Worm (Caenorhabditis elegans): ENCODE results near the gene F13H8.11.
A peak's percentile ranks its signal among the peaks of the same experiment; 100 is the strongest.

F13H8.11 gene

ce11 chrII:6252707-6253106 is 7.1 kb downstream of the F13H8.11 start (continued):
- TF ChIP-seq aptf-2 (GFP tag; conservative IDR thresholded peaks at IDR 0.05): no peak
- TF ChIP-seq Y53F4B.3 (GFP tag; IDR thresholded peaks at IDR 0.05): no peak
- TF ChIP-seq madf-6 (GFP tag; IDR thresholded peaks at IDR 0.05): peak; percentile 67
- no peak for TF ChIP-seq atf-7 (tag; optimal IDR thresholded peaks at IDR 0.05)
- TF ChIP-seq repo-1 (tag; optimal IDR thresholded peaks at IDR 0.05): peak; percentile 37
- TF ChIP-seq ceh-100 (GFP tag; IDR thresholded peaks at IDR 0.05): no peak
- no peak for TF ChIP-seq lir-1 (GFP tag; conservative IDR thresholded peaks at IDR 0.05)
- TF ChIP-seq tlf-1 (GFP tag; optimal IDR thresholded peaks at IDR 0.05): peak; percentile 4
- 0 out of 2 replicates have a peak, but pooled peaks have one; percentile 22 for TF ChIP-seq hmg-1.2 (GFP tag; IDR thresholded peaks at IDR 0.05)
- no peak for TF ChIP-seq dpff-1 (tag; optimal IDR thresholded peaks at IDR 0.05)
- peak; percentile 68; the same call in 1 of the 2 replicates for TF ChIP-seq attf-6 (GFP tag; IDR thresholded peaks at IDR 0.05)
- no peak for TF ChIP-seq tbp1 (GFP tag; optimal IDR thresholded peaks at IDR 0.05)
- TF ChIP-seq sptf-2 (GFP tag; optimal IDR thresholded peaks at IDR 0.05): no peak
- peak; percentile 39 for TF ChIP-seq xnd-1 (tag; optimal IDR thresholded peaks at IDR 0.05)
- no peak for TF ChIP-seq nfya-1 (tag; optimal IDR thresholded peaks at IDR 0.05; ENCODE audit: borderline replicate concordance, insufficient read depth)
- TF ChIP-seq hmg-20 (GFP tag; IDR thresholded peaks at IDR 0.05): no peak
- TF ChIP-seq let-526 (GFP tag; IDR thresholded peaks at IDR 0.05): no peak
- TF ChIP-seq K11D2.4 (GFP tag; IDR thresholded peaks at IDR 0.05): no peak
- TF ChIP-seq ztf-3 (GFP tag; optimal IDR thresholded peaks at IDR 0.05): no peak
- TF ChIP-seq madf-10 (tag; optimal IDR thresholded peaks at IDR 0.05): no peak
- TF ChIP-seq T07F8.4 (tag; optimal IDR thresholded peaks at IDR 0.05): no peak
- TF ChIP-seq F37B4.10 (GFP tag; IDR thresholded peaks at IDR 0.05): no peak
- TF ChIP-seq zim-3 (tag; optimal IDR thresholded peaks at IDR 0.05): no peak
- no peak for TF ChIP-seq ccch-3 (GFP tag; optimal IDR thresholded peaks at IDR 0.05)
- TF ChIP-seq nhr-120 (GFP tag; IDR thresholded peaks at IDR 0.05): no peak
- peak; percentile 60; the same call in 1 of the 2 replicates for TF ChIP-seq Y79H2A.3 (GFP tag; conservative IDR thresholded peaks at IDR 0.05)
- no peak for TF ChIP-seq ceh-91 (GFP tag; IDR thresholded peaks at IDR 0.05)
- TF ChIP-seq ceh-79 (tag; optimal IDR thresholded peaks at IDR 0.05): peak; percentile 44
- peak; percentile 33 for TF ChIP-seq athp-1 (tag; optimal IDR thresholded peaks at IDR 0.05)

- TF ChIP-seq ceh-100 (GFP tag; IDR thresholded peaks at IDR 0.05) (peak; percentile 41; the same call in 1 of the 2 replicates), nhr-120 (GFP tag; IDR thresholded peaks at IDR 0.05) (no peak), repo-1 (tag; optimal IDR thresholded peaks at IDR 0.05) (no peak), ceh-58 (GFP tag; IDR thresholded peaks at IDR 0.05) (no peak), let-526 (GFP tag; IDR thresholded peaks at IDR 0.05) (0 out of 2 replicates have a peak, but pooled peaks have one; percentile 7), snpc-4 (GFP tag; optimal IDR thresholded peaks at IDR 0.05) (no peak), snpc-4 (tag; optimal IDR thresholded peaks at IDR 0.05) (peak; percentile 5 to 51 (median 15)), ceh-27 (GFP tag; optimal IDR thresholded peaks at IDR 0.05) (peak; percentile 68), rcor-1 (GFP tag; IDR thresholded peaks at IDR 0.05) (peak; percentile 31; the same call in 1 of the 2 replicates), lin-40 (tag; optimal IDR thresholded peaks at IDR 0.05) (peak; percentile 38), lsl-1 (GFP tag; optimal IDR thresholded peaks at IDR 0.05) (peak; percentile 50), sea-2 (GFP tag; IDR thresholded peaks at IDR 0.05) (no peak), Y79H2A.3 (GFP tag; conservative IDR thresholded peaks at IDR 0.05) (no peak), lin-54 (GFP tag; optimal IDR thresholded peaks at IDR 0.05) (peak; percentile 93), madf-6 (GFP tag; IDR thresholded peaks at IDR 0.05) (peak; percentile 55), sdz-38 (tag; optimal IDR thresholded peaks at IDR 0.05) (no peak), F23B12.7 (tag; optimal IDR thresholded peaks at IDR 0.05; ENCODE audit: insufficient read depth) (peak; percentile 95), die-1 (tag; optimal IDR thresholded peaks at IDR 0.05) (peak; percentile 0), ama-1 (optimal IDR thresholded peaks at IDR 0.05) (no peak), ama-1 (GFP tag; optimal IDR thresholded peaks at IDR 0.05) (peak in 1 of 2 experiments; percentile 32), dpl-1 (GFP tag; optimal IDR thresholded peaks at IDR 0.05) (peak; percentile 75), nfya-2 (GFP tag; IDR thresholded peaks at IDR 0.05) (no peak), lin-26 (GFP tag; IDR thresholded peaks at IDR 0.05) (peak; percentile 26; the same call in 1 of the 2 replicates), let-607 (tag; optimal IDR thresholded peaks at IDR 0.05) (no peak), nhr-80 (tag; optimal IDR thresholded peaks at IDR 0.05) (peak; percentile 13)
Observed at ce11 chrII:6250782-6251461, 8.9 kb downstream of the F13H8.11 start, which contains the start of gene phb-2. TSS of gene phb-2 (plus strand) at chrII:6251411.

Data from whole organism, young adult.